Worm (Caenorhabditis elegans) whole organism, L3 larva: ENCODE data around the gene C04F5.8.

Experiments used
- R02D3.7 ChIP-seq: fragments of 150-350 bp; optimal IDR thresholded peaks from 2 replicates; lab custom pipeline; 2014; ENCODE audit warnings: missing biosample characterization, missing genetic modification characterization
- ZK546.5 ChIP-seq: sonication (generic microtip); optimal IDR thresholded peaks from 2 replicates; lab custom pipeline; 2017; ENCODE audit warnings: missing biosample characterization, missing genetic modification characterization
- aly-2 ChIP-seq: fragments of 150-350 bp; optimal IDR thresholded peaks from 2 replicates; lab custom pipeline; 2014; ENCODE audit warnings: missing biosample characterization, missing genetic modification characterization
- ama-1 ChIP-seq: fragments of 150-350 bp; optimal IDR thresholded peaks from 2 replicates; lab custom pipeline; 2018
- ceh-16 ChIP-seq: sonication (generic microtip); optimal IDR thresholded peaks from 2 replicates; lab custom pipeline; 2017; ENCODE audit warnings: missing biosample characterization, missing genetic modification characterization
- ceh-28 ChIP-seq: fragments of 150-350 bp; optimal IDR thresholded peaks from 2 replicates; lab custom pipeline; 2014; ENCODE audit warnings: missing biosample characterization, missing genetic modification reagents, missing genetic modification characterization
- ceh-82 ChIP-seq: fragments of 150-350 bp; optimal IDR thresholded peaks from 2 replicates; lab custom pipeline; 2014; ENCODE audit warnings: missing biosample characterization, missing genetic modification characterization
- ceh-9 ChIP-seq: sonication (generic microtip); optimal IDR thresholded peaks from 2 replicates; lab custom pipeline; 2018; ENCODE audit warnings: missing biosample characterization, missing genetic modification characterization
- daf-12 ChIP-seq: fragments of 150-350 bp; optimal IDR thresholded peaks from 2 replicates; lab custom pipeline; 2014; ENCODE audit warnings: missing biosample characterization, missing genetic modification reagents, missing genetic modification characterization
- egl-27 ChIP-seq: sonication (generic microtip); optimal IDR thresholded peaks from 4 replicates; lab custom pipeline; 2017; ENCODE audit warnings: missing biosample characterization, missing genetic modification reagents, missing genetic modification characterization
- egl-5 ChIP-seq: fragments of 150-350 bp; optimal IDR thresholded peaks from 2 replicates; lab custom pipeline; 2017; ENCODE audit warnings: missing biosample characterization, missing genetic modification reagents, missing genetic modification characterization, inconsistent platforms
- elt-1 ChIP-seq: fragments of 150-350 bp; optimal IDR thresholded peaks from 2 replicates; lab custom pipeline; 2014; ENCODE audit warnings: missing biosample characterization, missing genetic modification characterization
- elt-2 ChIP-seq: sonication (generic microtip); optimal IDR thresholded peaks from 2 replicates; lab custom pipeline; 2016; ENCODE audit warnings: missing genetic modification reagents, mild to moderate bottlenecking, missing genetic modification characterization, missing compliant biosample characterization
- elt-3 ChIP-seq, 3 experiments: fragments of 150-350 bp in 1 of 3; sonication (generic microtip) in 2 of 3; optimal IDR thresholded peaks; 2 replicates in 2 of 3; 4 replicates in 1 of 3; lab custom pipeline; 2014 to 2017; ENCODE audit warnings: missing biosample characterization in 3 of 3, missing genetic modification characterization in 3 of 3
- eor-1 ChIP-seq, 2 experiments: fragments of 150-350 bp; optimal IDR thresholded peaks; 2 replicates each; lab custom pipeline; 2014 to 2018; ENCODE audit warnings: missing biosample characterization in 2 of 2, missing genetic modification characterization in 2 of 2
- fkh-10 ChIP-seq: sonication (generic microtip); optimal IDR thresholded peaks from 2 replicates; lab custom pipeline; 2017; ENCODE audit warnings: missing biosample characterization, missing genetic modification reagents, missing genetic modification characterization
- fkh-2 ChIP-seq: fragments of 150-350 bp; optimal IDR thresholded peaks from 2 replicates; lab custom pipeline; 2014; ENCODE audit warnings: missing biosample characterization, missing genetic modification reagents, missing genetic modification characterization
- fos-1 ChIP-seq: fragments of 150-350 bp; optimal IDR thresholded peaks from 2 replicates; lab custom pipeline; 2014; ENCODE audit warnings: missing biosample characterization, missing genetic modification characterization
- hmg-11 ChIP-seq: sonication (generic microtip); optimal IDR thresholded peaks from 2 replicates; lab custom pipeline; 2016; ENCODE audit warnings: missing genetic modification characterization, missing compliant biosample characterization
- jun-1 ChIP-seq: fragments of 150-350 bp; optimal IDR thresholded peaks from 2 replicates; lab custom pipeline; 2014; ENCODE audit warnings: missing biosample characterization, missing genetic modification reagents, missing genetic modification characterization
- lin-15B ChIP-seq: fragments of 150-350 bp; optimal IDR thresholded peaks from 2 replicates; lab custom pipeline; 2014; ENCODE audit warnings: missing biosample characterization, missing genetic modification characterization
- lin-39 ChIP-seq: fragments of 150-350 bp; optimal IDR thresholded peaks from 2 replicates; lab custom pipeline; 2018; ENCODE audit warnings: missing biosample characterization, missing genetic modification reagents, missing genetic modification characterization
- lsy-12 ChIP-seq: sonication (generic microtip); optimal IDR thresholded peaks from 2 replicates; lab custom pipeline; 2016; ENCODE audit warnings: mild to moderate bottlenecking, missing genetic modification characterization, missing compliant biosample characterization
- mdl-1 ChIP-seq: fragments of 150-350 bp; optimal IDR thresholded peaks from 2 replicates; lab custom pipeline; 2014; ENCODE audit warnings: missing biosample characterization, missing genetic modification characterization
- mml-1 ChIP-seq: fragments of 150-350 bp; sonication (generic microtip); optimal IDR thresholded peaks from 3 replicates; lab custom pipeline; 2014; ENCODE audit warnings: missing biosample characterization, missing genetic modification characterization
- nfya-1 ChIP-seq: sonication (generic microtip); optimal IDR thresholded peaks from 2 replicates; lab custom pipeline; 2017; ENCODE audit warnings: missing genetic modification characterization, mild to moderate bottlenecking, missing compliant biosample characterization, antibody characterized with exemption, moderate library complexity; ENCODE audit not compliant: insufficient read depth
- nhr-11 ChIP-seq: fragments of 150-350 bp; optimal IDR thresholded peaks from 2 replicates; lab custom pipeline; 2014; ENCODE audit warnings: missing biosample characterization, missing genetic modification characterization
- nhr-12 ChIP-seq: fragments of 150-350 bp; optimal IDR thresholded peaks from 2 replicates; lab custom pipeline; 2014; ENCODE audit warnings: missing biosample characterization, missing genetic modification characterization
- nhr-23 ChIP-seq: fragments of 150-350 bp; optimal IDR thresholded peaks from 2 replicates; lab custom pipeline; 2014; ENCODE audit warnings: missing biosample characterization, missing genetic modification reagents, missing genetic modification characterization
- nhr-237 ChIP-seq: fragments of 150-350 bp; optimal IDR thresholded peaks from 2 replicates; lab custom pipeline; 2014; ENCODE audit warnings: missing biosample characterization, missing genetic modification characterization
- nhr-25 ChIP-seq: sonication (generic microtip); optimal IDR thresholded peaks from 2 replicates; lab custom pipeline; 2017; ENCODE audit warnings: missing biosample characterization, missing genetic modification characterization
- nhr-28 ChIP-seq: fragments of 150-350 bp; optimal IDR thresholded peaks from 2 replicates; lab custom pipeline; 2014; ENCODE audit warnings: missing biosample characterization, missing genetic modification characterization
- nhr-43 ChIP-seq: sonication (generic microtip); optimal IDR thresholded peaks from 2 replicates; lab custom pipeline; 2016; ENCODE audit warnings: mild to moderate bottlenecking, missing genetic modification characterization, missing compliant biosample characterization; ENCODE audit not compliant: poor library complexity, severe bottlenecking
- nhr-67 ChIP-seq: fragments of 150-350 bp; optimal IDR thresholded peaks from 2 replicates; lab custom pipeline; 2014; ENCODE audit warnings: missing biosample characterization, missing genetic modification characterization
- nhr-76 ChIP-seq: fragments of 150-350 bp; sonication (generic microtip); optimal IDR thresholded peaks from 5 replicates; lab custom pipeline; 2014; ENCODE audit warnings: missing biosample characterization, missing genetic modification characterization
- nhr-77 ChIP-seq: fragments of 150-350 bp; optimal IDR thresholded peaks from 2 replicates; lab custom pipeline; 2014; ENCODE audit warnings: missing biosample characterization, missing genetic modification characterization
- pha-4 ChIP-seq: fragments of 150-350 bp; optimal IDR thresholded peaks from 2 replicates; lab custom pipeline; 2014; ENCODE audit warnings: missing biosample characterization, missing genetic modification reagents, missing genetic modification characterization
- pqm-1 ChIP-seq: fragments of 150-350 bp; optimal IDR thresholded peaks from 2 replicates; lab custom pipeline; 2017; ENCODE audit warnings: missing biosample characterization, missing genetic modification characterization, inconsistent platforms
- sea-2 ChIP-seq: fragments of 150-350 bp; sonication (generic microtip); optimal IDR thresholded peaks from 4 replicates; lab custom pipeline; 2014; ENCODE audit warnings: missing biosample characterization, missing genetic modification reagents, missing genetic modification characterization
- skn-1 ChIP-seq: fragments of 150-350 bp; optimal IDR thresholded peaks from 2 replicates; lab custom pipeline; 2014; ENCODE audit warnings: missing biosample characterization, missing genetic modification characterization
- snpc-4 ChIP-seq: fragments of 150-350 bp; optimal IDR thresholded peaks from 2 replicates; lab custom pipeline; 2014; ENCODE audit warnings: missing biosample characterization, missing genetic modification characterization
- tbx-2 ChIP-seq: sonication (generic microtip); optimal IDR thresholded peaks from 2 replicates; lab custom pipeline; 2016; ENCODE audit warnings: mild to moderate bottlenecking, missing genetic modification characterization, missing compliant biosample characterization
- unc-39 ChIP-seq: sonication (generic microtip); optimal IDR thresholded peaks from 4 replicates; lab custom pipeline; 2017; ENCODE audit warnings: missing biosample characterization, missing genetic modification characterization
- unc-62 ChIP-seq: fragments of 150-350 bp; sonication (generic microtip); optimal IDR thresholded peaks from 4 replicates; lab custom pipeline; 2014; ENCODE audit warnings: missing biosample characterization, missing genetic modification reagents, missing genetic modification characterization
- zag-1 ChIP-seq: fragments of 150-350 bp; optimal IDR thresholded peaks from 2 replicates; lab custom pipeline; 2014; ENCODE audit warnings: missing biosample characterization, missing genetic modification characterization
- ztf-11 ChIP-seq: fragments of 150-350 bp; optimal IDR thresholded peaks from 2 replicates; lab custom pipeline; 2014; ENCODE audit warnings: missing biosample characterization, missing genetic modification characterization
- ztf-4 ChIP-seq: fragments of 150-350 bp; optimal IDR thresholded peaks from 2 replicates; lab custom pipeline; 2014; ENCODE audit warnings: missing biosample characterization, missing genetic modification characterization

The C04F5.8 gene

ce11 chrV:5069440-5069839 is 44.1 kb downstream of the C04F5.8 start, which contains the start of gene Y58A7A.1:
Gene Y58A7A.1 (minus strand): TSS chrV:5069540.
- TF ChIP-seq nhr-25 (tag; lab: Kevin White, UChicago) = peak; percentile 5
- TF ChIP-seq ZK546.5 = no peak
- TF ChIP-seq ceh-82 = no peak
- TF ChIP-seq fkh-2 (tag; lab: Kevin White, UChicago) = no peak

- TF ChIP-seq tbx-2 (tag; lab: Kevin White, UChicago) = no peak
- TF ChIP-seq lsy-12 = no peak
- TF ChIP-seq ceh-28 (tag; lab: Kevin White, UChicago) = no peak
- peak; percentile 95 for TF ChIP-seq elt-2
- TF ChIP-seq pqm-1 = peak; percentile 61
- no peak for TF ChIP-seq nhr-76 (tag; lab: Kevin White, UChicago)
- peak; percentile 37 for TF ChIP-seq pha-4 (tag; lab: Kevin White, UChicago)
- no peak for TF ChIP-seq nfya-1 (tag; lab: Kevin White, UChicago)
- TF ChIP-seq skn-1 = no peak
- no peak for TF ChIP-seq ceh-82
- peak; percentile 76 for TF ChIP-seq jun-1 (tag; lab: Kevin White, UChicago)
- TF ChIP-seq hmg-11 (tag; lab: Kevin White, UChicago) = no peak
Observed at ce11 chrV:5067390-5067789, 46.2 kb downstream of the C04F5.8 start.

- TF ChIP-seq egl-27 (tag; lab: Kevin White, UChicago) = peak; percentile 83
- TF ChIP-seq ZK546.5 = no peak
- TF ChIP-seq lin-39 (tag; lab: Kevin White, UChicago) = peak; percentile 68
- TF ChIP-seq lin-15B = peak; percentile 44
- peak; percentile 5 for TF ChIP-seq lsy-12
- TF ChIP-seq elt-1 (tag; lab: Kevin White, UChicago) = no peak
- peak; percentile 37 for TF ChIP-seq ceh-28 (tag; lab: Kevin White, UChicago)
- peak; percentile 16 for TF ChIP-seq pqm-1
- TF ChIP-seq ceh-82 = no peak
- TF ChIP-seq ceh-9 (tag; lab: Kevin White, UChicago) = no peak
- peak; percentile 36 for TF ChIP-seq nhr-43 (tag; lab: Kevin White, UChicago)
- TF ChIP-seq daf-12 (tag; lab: Kevin White, UChicago) = no peak
- no peak for TF ChIP-seq elt-3 (tag; optimal IDR thresholded peaks at IDR 0.05; lab: Kevin White, UChicago)
- no peak for TF ChIP-seq unc-39 (tag; lab: Kevin White, UChicago)
- peak; percentile 54 for TF ChIP-seq elt-2
- no peak for TF ChIP-seq tbx-2 (tag; lab: Kevin White, UChicago)
- no peak for TF ChIP-seq nhr-237 (tag; lab: Kevin White, UChicago)
- TF ChIP-seq nhr-28 (tag; lab: Kevin White, UChicago) = no peak
- no peak for TF ChIP-seq ztf-11
- TF ChIP-seq unc-62 (GFP tag; lab: Kevin White, UChicago) = no peak
- no peak for TF ChIP-seq nhr-76 (tag; lab: Kevin White, UChicago)
- TF ChIP-seq pha-4 (tag; lab: Kevin White, UChicago) = peak; percentile 69
- no peak for TF ChIP-seq fkh-2 (tag; lab: Kevin White, UChicago)
- no peak for TF ChIP-seq ceh-16
- no peak for TF ChIP-seq egl-5 (tag; lab: Kevin White, UChicago)
- TF ChIP-seq sea-2 (GFP tag; lab: Kevin White, UChicago) = no peak
- peak; percentile 66 for TF ChIP-seq nhr-11 (tag; lab: Kevin White, UChicago)
- peak; percentile 39 for TF ChIP-seq nhr-25 (tag; lab: Kevin White, UChicago)
- TF ChIP-seq fos-1 (tag; lab: Kevin White, UChicago) = no peak
- peak; percentile 76 for TF ChIP-seq nfya-1 (tag; lab: Kevin White, UChicago)
- no peak for TF ChIP-seq zag-1 (tag; lab: Kevin White, UChicago)
- peak; percentile 89 for TF ChIP-seq hmg-11 (tag; lab: Kevin White, UChicago)
- TF ChIP-seq ztf-4 = no peak
- TF ChIP-seq eor-1 (tag; optimal IDR thresholded peaks at IDR 0.05; lab: Kevin White, UChicago) = no peak
- TF ChIP-seq skn-1 = no peak
- TF ChIP-seq nhr-77 (tag; lab: Kevin White, UChicago) = no peak
- TF ChIP-seq jun-1 (tag; lab: Kevin White, UChicago) = peak; percentile 38
- TF ChIP-seq R02D3.7 = no peak
- no peak for TF ChIP-seq nhr-67 (tag; lab: Kevin White, UChicago)
- no peak for TF ChIP-seq nhr-12
- peak; percentile 25 for TF ChIP-seq snpc-4 (tag; lab: Kevin White, UChicago)
- peak; percentile 26 for TF ChIP-seq ama-1 (lab: Kevin White, UChicago)
- peak; percentile 89 for TF ChIP-seq fkh-10 (GFP tag; lab: Kevin White, UChicago)
- no peak for TF ChIP-seq mml-1 (tag; lab: Kevin White, UChicago)
- TF ChIP-seq mdl-1 (tag; lab: Kevin White, UChicago) = peak; percentile 30
- peak; percentile 48 for TF ChIP-seq nhr-23 (tag; lab: Kevin White, UChicago)
- TF ChIP-seq aly-2 (tag; lab: Kevin White, UChicago) = no peak
Observed at ce11 chrV:5064761-5065421, 48.7 kb downstream of the C04F5.8 start, which contains the start of gene mlk-1. Gene mlk-1 (minus strand): TSS chrV:5064811.
